Worm (Caenorhabditis elegans): Measurements from ENCODE around the gene ztf-14.

DNA sequence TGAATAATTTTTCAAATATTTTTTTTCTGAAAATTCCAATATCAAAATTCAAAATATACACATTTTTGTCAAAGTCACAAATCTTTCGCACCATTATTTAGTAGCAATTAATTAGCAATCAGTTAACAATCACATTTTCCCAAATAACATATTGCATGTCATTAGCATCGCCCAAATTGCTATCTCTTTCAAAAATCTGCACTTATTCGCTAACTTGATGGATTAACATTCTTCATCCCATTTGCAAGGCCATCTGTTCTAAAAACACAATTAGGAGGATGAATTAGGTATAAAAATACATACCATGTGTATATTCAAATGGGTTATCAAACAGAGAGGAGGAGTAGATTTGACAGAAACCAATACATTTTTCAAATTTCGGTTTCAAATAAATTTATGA is 8.6 kb upstream of the ztf-14 start:
- no peak for TF ChIP-seq nhr-237 (tag; optimal IDR thresholded peaks at IDR 0.05)
- peak; percentile 94 for TF ChIP-seq ces-1 (GFP tag; optimal IDR thresholded peaks at IDR 0.05)
- TF ChIP-seq pha-4 (tag; optimal IDR thresholded peaks at IDR 0.05), result no peak
- TF ChIP-seq unc-39 (tag; optimal IDR thresholded peaks at IDR 0.05), result no peak
